Worm (Caenorhabditis elegans) whole organism, L3 larva: ENCODE data around the gene rde-11.

Source experiments
- R02D3.7 ChIP-seq: fragments of 150-350 bp; optimal IDR thresholded peaks from 2 replicates; lab custom pipeline; 2014; ENCODE audit warnings: missing biosample characterization, missing genetic modification characterization
- ZK546.5 ChIP-seq: sonication (generic microtip); optimal IDR thresholded peaks from 2 replicates; lab custom pipeline; 2017; ENCODE audit warnings: missing biosample characterization, missing genetic modification characterization
- aly-2 ChIP-seq: fragments of 150-350 bp; optimal IDR thresholded peaks from 2 replicates; lab custom pipeline; 2014; ENCODE audit warnings: missing biosample characterization, missing genetic modification characterization
- ama-1 ChIP-seq: fragments of 150-350 bp; optimal IDR thresholded peaks from 2 replicates; lab custom pipeline; 2018
- ceh-16 ChIP-seq: sonication (generic microtip); optimal IDR thresholded peaks from 2 replicates; lab custom pipeline; 2017; ENCODE audit warnings: missing biosample characterization, missing genetic modification characterization
- ceh-28 ChIP-seq: fragments of 150-350 bp; optimal IDR thresholded peaks from 2 replicates; lab custom pipeline; 2014; ENCODE audit warnings: missing biosample characterization, missing genetic modification reagents, missing genetic modification characterization
- daf-12 ChIP-seq: fragments of 150-350 bp; optimal IDR thresholded peaks from 2 replicates; lab custom pipeline; 2014; ENCODE audit warnings: missing biosample characterization, missing genetic modification reagents, missing genetic modification characterization
- egl-27 ChIP-seq: sonication (generic microtip); optimal IDR thresholded peaks from 4 replicates; lab custom pipeline; 2017; ENCODE audit warnings: missing biosample characterization, missing genetic modification reagents, missing genetic modification characterization
- egl-5 ChIP-seq: fragments of 150-350 bp; optimal IDR thresholded peaks from 2 replicates; lab custom pipeline; 2017; ENCODE audit warnings: missing biosample characterization, missing genetic modification reagents, missing genetic modification characterization, inconsistent platforms
- elt-1 ChIP-seq: fragments of 150-350 bp; optimal IDR thresholded peaks from 2 replicates; lab custom pipeline; 2014; ENCODE audit warnings: missing biosample characterization, missing genetic modification characterization
- elt-2 ChIP-seq: sonication (generic microtip); optimal IDR thresholded peaks from 2 replicates; lab custom pipeline; 2016; ENCODE audit warnings: missing genetic modification reagents, mild to moderate bottlenecking, missing genetic modification characterization, missing compliant biosample characterization
- elt-3 ChIP-seq, 3 experiments: fragments of 150-350 bp in 1 of 3; sonication (generic microtip) in 2 of 3; optimal IDR thresholded peaks; 2 replicates in 2 of 3; 4 replicates in 1 of 3; lab custom pipeline; 2014 to 2017; ENCODE audit warnings: missing biosample characterization in 3 of 3, missing genetic modification characterization in 3 of 3
- fkh-2 ChIP-seq: fragments of 150-350 bp; optimal IDR thresholded peaks from 2 replicates; lab custom pipeline; 2014; ENCODE audit warnings: missing biosample characterization, missing genetic modification reagents, missing genetic modification characterization
- fos-1 ChIP-seq: fragments of 150-350 bp; optimal IDR thresholded peaks from 2 replicates; lab custom pipeline; 2014; ENCODE audit warnings: missing biosample characterization, missing genetic modification characterization
- hmg-11 ChIP-seq: sonication (generic microtip); optimal IDR thresholded peaks from 2 replicates; lab custom pipeline; 2016; ENCODE audit warnings: missing genetic modification characterization, missing compliant biosample characterization
- jun-1 ChIP-seq: fragments of 150-350 bp; optimal IDR thresholded peaks from 2 replicates; lab custom pipeline; 2014; ENCODE audit warnings: missing biosample characterization, missing genetic modification reagents, missing genetic modification characterization
- mdl-1 ChIP-seq: fragments of 150-350 bp; optimal IDR thresholded peaks from 2 replicates; lab custom pipeline; 2014; ENCODE audit warnings: missing biosample characterization, missing genetic modification characterization
- mml-1 ChIP-seq: fragments of 150-350 bp; sonication (generic microtip); optimal IDR thresholded peaks from 3 replicates; lab custom pipeline; 2014; ENCODE audit warnings: missing biosample characterization, missing genetic modification characterization
- nhr-11 ChIP-seq: fragments of 150-350 bp; optimal IDR thresholded peaks from 2 replicates; lab custom pipeline; 2014; ENCODE audit warnings: missing biosample characterization, missing genetic modification characterization
- nhr-12 ChIP-seq: fragments of 150-350 bp; optimal IDR thresholded peaks from 2 replicates; lab custom pipeline; 2014; ENCODE audit warnings: missing biosample characterization, missing genetic modification characterization
- nhr-23 ChIP-seq: fragments of 150-350 bp; optimal IDR thresholded peaks from 2 replicates; lab custom pipeline; 2014; ENCODE audit warnings: missing biosample characterization, missing genetic modification reagents, missing genetic modification characterization
- nhr-25 ChIP-seq: sonication (generic microtip); optimal IDR thresholded peaks from 2 replicates; lab custom pipeline; 2017; ENCODE audit warnings: missing biosample characterization, missing genetic modification characterization
- nhr-28 ChIP-seq: fragments of 150-350 bp; optimal IDR thresholded peaks from 2 replicates; lab custom pipeline; 2014; ENCODE audit warnings: missing biosample characterization, missing genetic modification characterization
- nhr-43 ChIP-seq: sonication (generic microtip); optimal IDR thresholded peaks from 2 replicates; lab custom pipeline; 2016; ENCODE audit warnings: mild to moderate bottlenecking, missing genetic modification characterization, missing compliant biosample characterization; ENCODE audit not compliant: poor library complexity, severe bottlenecking
- nhr-67 ChIP-seq: fragments of 150-350 bp; optimal IDR thresholded peaks from 2 replicates; lab custom pipeline; 2014; ENCODE audit warnings: missing biosample characterization, missing genetic modification characterization
- nhr-77 ChIP-seq: fragments of 150-350 bp; optimal IDR thresholded peaks from 2 replicates; lab custom pipeline; 2014; ENCODE audit warnings: missing biosample characterization, missing genetic modification characterization
- pqm-1 ChIP-seq: fragments of 150-350 bp; optimal IDR thresholded peaks from 2 replicates; lab custom pipeline; 2017; ENCODE audit warnings: missing biosample characterization, missing genetic modification characterization, inconsistent platforms
- sea-2 ChIP-seq: fragments of 150-350 bp; sonication (generic microtip); optimal IDR thresholded peaks from 4 replicates; lab custom pipeline; 2014; ENCODE audit warnings: missing biosample characterization, missing genetic modification reagents, missing genetic modification characterization
- skn-1 ChIP-seq: fragments of 150-350 bp; optimal IDR thresholded peaks from 2 replicates; lab custom pipeline; 2014; ENCODE audit warnings: missing biosample characterization, missing genetic modification characterization
- snpc-4 ChIP-seq: fragments of 150-350 bp; optimal IDR thresholded peaks from 2 replicates; lab custom pipeline; 2014; ENCODE audit warnings: missing biosample characterization, missing genetic modification characterization
- tbx-2 ChIP-seq: sonication (generic microtip); optimal IDR thresholded peaks from 2 replicates; lab custom pipeline; 2016; ENCODE audit warnings: mild to moderate bottlenecking, missing genetic modification characterization, missing compliant biosample characterization
- unc-39 ChIP-seq: sonication (generic microtip); optimal IDR thresholded peaks from 4 replicates; lab custom pipeline; 2017; ENCODE audit warnings: missing biosample characterization, missing genetic modification characterization
- zag-1 ChIP-seq: fragments of 150-350 bp; optimal IDR thresholded peaks from 2 replicates; lab custom pipeline; 2014; ENCODE audit warnings: missing biosample characterization, missing genetic modification characterization
- ztf-11 ChIP-seq: fragments of 150-350 bp; optimal IDR thresholded peaks from 2 replicates; lab custom pipeline; 2014; ENCODE audit warnings: missing biosample characterization, missing genetic modification characterization
- ztf-4 ChIP-seq: fragments of 150-350 bp; optimal IDR thresholded peaks from 2 replicates; lab custom pipeline; 2014; ENCODE audit warnings: missing biosample characterization, missing genetic modification characterization

rde-11 gene

DNA sequence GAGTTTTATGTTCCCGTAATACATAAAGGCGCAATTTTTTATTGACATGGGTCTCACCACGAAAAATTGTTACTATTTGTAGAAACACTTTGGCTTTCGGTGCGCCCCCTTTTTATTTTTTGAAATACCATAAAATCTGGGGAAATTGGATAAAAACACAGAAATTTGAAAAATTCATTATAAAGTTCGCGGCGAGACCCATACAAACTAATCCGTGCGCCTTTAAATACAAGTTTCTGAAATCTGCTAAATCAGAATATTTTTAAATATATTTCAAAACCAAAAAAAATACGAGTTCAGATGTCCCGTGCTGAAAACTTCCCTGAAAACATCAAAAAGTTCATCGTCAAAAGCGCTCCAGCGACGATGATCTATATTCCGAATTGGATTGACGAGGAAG, 2.4 kb downstream of the rde-11 start, which contains the start of gene B0564.2:
Gene B0564.2 (plus strand): TSS at position 301 of the 400 bp plus-strand sequence.
- TF ChIP-seq nhr-12 (no peak), fos-1 (no peak), nhr-67 (tag; lab: Kevin White, UChicago) (no peak), elt-2 (tag; lab: Kevin White, UChicago) (no peak), ama-1 (lab: Kevin White, UChicago) (no peak), fkh-2 (tag; lab: Kevin White, UChicago) (no peak), ceh-16 (tag; lab: Kevin White, UChicago) (no peak), egl-27 (tag; lab: Kevin White, UChicago) (no peak), R02D3.7 (tag; lab: Kevin White, UChicago) (no peak), nhr-11 (tag; lab: Kevin White, UChicago) (no peak), nhr-25 (tag; lab: Kevin White, UChicago) (no peak), ztf-11 (tag; lab: Kevin White, UChicago) (no peak)
- TF ChIP-seq, all 47 proteins: peak for 0

DNA sequence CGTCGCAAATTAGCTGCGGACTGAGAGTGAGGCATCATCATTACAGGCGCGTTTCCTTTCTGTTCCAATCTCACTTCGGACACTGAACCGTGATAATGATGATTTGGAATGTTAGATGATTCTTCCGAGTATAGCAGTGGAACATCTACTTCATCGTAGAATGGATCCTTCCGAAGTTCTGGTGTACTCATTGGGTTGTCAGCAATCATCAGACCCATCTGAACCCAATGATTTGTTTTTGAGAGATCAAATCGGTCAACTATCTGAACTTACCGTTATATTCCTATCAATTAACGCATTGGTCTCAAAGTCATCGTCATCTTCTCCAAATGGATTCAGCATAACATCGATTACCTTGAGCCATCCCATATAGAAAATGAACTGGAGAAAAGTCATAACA, 3.4 kb downstream of the rde-11 start:
- TF ChIP-seq pqm-1 (tag; lab: Kevin White, UChicago) (no peak), daf-12 (tag; lab: Kevin White, UChicago) (no peak), skn-1 (tag; lab: Kevin White, UChicago) (no peak), mml-1 (tag; lab: Kevin White, UChicago) (no peak), snpc-4 (tag; lab: Kevin White, UChicago) (no peak), nhr-12 (no peak)
- TF ChIP-seq, all 47 proteins: peak for 0

DNA sequence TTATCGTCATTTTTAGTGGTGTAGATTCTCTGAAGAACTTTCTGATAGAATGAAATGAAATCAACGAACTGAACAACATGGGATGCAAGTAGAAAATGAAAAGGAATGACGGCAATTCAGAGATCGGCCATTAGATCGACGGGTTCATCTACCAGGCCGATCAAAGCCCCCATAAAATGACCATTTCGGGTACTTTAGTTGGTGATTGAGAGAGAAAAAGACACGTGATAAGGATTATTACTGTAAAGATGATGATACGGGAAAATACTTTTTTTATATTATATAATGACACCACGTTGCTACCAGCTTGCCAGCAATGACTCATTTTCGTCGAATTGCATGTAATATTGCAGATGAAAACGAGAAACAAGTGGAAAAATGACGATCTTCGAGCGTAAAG, 4.8 kb downstream of the rde-11 start, which contains the start of gene best-1:
Gene best-1 (minus strand): TSS at position 29 of the 400 bp plus-strand sequence.
- TF ChIP-seq ZK546.5 (tag; lab: Kevin White, UChicago) (no peak), skn-1 (tag; lab: Kevin White, UChicago) (no peak), egl-5 (tag; lab: Kevin White, UChicago) (peak; percentile 57), nhr-23 (tag; lab: Kevin White, UChicago) (peak; percentile 1), mdl-1 (tag; lab: Kevin White, UChicago) (peak; percentile 14)

DNA sequence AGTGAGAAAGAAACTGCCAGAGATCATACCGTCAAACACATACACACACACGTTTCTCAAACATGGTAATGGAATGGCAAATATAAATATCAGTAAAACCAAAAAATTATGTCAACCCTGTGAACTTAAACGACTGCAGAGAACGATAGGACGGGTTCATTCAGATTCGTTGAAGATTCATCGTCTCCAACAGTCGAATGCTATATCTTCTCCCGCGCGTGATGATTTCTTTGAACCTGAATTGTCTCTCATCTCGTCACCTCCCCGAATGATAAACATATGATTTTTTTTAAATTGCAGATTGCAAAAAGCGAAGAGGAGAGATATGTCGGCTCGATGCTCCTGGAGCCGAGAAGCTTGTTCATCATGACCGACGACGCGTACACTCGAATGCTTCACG, 5.9 kb downstream of the rde-11 start:
- TF ChIP-seq mdl-1 (tag; lab: Kevin White, UChicago) (no peak), nhr-25 (tag; lab: Kevin White, UChicago) (peak; percentile 6)

DNA sequence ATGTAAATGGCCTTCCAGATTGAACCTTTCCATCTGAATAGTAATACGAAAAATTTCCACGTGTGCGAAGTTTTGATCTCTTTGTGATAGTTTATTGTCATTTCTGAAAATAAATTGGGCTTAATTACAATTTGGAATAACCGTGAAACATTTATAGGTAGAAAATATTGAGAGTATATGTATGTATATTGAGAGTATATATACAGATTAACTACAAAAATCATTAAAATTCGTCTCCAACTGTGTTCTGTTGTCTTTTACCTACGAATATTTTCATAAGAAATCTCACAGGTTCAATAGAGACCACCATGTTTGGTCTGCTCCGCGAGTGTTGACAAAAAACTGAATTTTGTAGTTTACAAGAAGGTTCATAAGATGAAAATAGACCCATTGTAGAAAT, 8.0 kb downstream of the rde-11 start, which contains the start of gene best-2:
Gene best-2 (minus strand): TSS at position 101 of the 400 bp plus-strand sequence.
- TF ChIP-seq fkh-2 (tag; lab: Kevin White, UChicago), result no peak
- no peak for TF ChIP-seq hmg-11 (tag; lab: Kevin White, UChicago)
- TF ChIP-seq fos-1, result no peak
- TF ChIP-seq egl-27 (tag; lab: Kevin White, UChicago), result no peak
- no peak for TF ChIP-seq jun-1 (tag; lab: Kevin White, UChicago)
- no peak for TF ChIP-seq tbx-2 (tag; lab: Kevin White, UChicago)
- no peak for TF ChIP-seq daf-12 (tag; lab: Kevin White, UChicago)
- TF ChIP-seq nhr-43, result no peak
- TF ChIP-seq nhr-77 (tag; lab: Kevin White, UChicago), result no peak
- TF ChIP-seq ceh-28 (tag; lab: Kevin White, UChicago), result no peak
- TF ChIP-seq egl-5 (tag; lab: Kevin White, UChicago), result no peak
- no peak for TF ChIP-seq sea-2 (GFP tag; lab: Kevin White, UChicago)
- no peak for TF ChIP-seq unc-39
- no peak for TF ChIP-seq ztf-4
- no peak for TF ChIP-seq zag-1 (tag; lab: Kevin White, UChicago)
- no peak for TF ChIP-seq mml-1 (tag; lab: Kevin White, UChicago)

DNA sequence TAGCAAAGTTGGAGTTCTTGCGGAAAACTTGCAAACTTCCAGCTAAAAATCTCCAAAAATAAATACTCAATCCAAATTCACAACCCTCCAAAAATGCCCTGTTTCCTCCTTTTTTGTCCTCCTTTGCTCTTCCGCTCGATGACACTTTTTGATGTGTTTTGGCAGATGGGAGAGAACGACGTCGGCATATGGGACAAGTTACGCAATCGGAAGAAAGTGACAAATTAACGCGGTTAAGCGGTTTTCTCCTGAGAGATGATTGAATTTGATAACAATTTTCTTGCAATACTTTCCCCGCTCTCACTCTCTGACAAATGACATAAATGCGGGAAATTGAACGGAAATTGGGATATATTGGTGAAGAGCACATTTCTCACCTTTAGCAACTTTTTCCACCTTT, 11.7 kb downstream of the rde-11 start:
- TF ChIP-seq nhr-67 (tag; lab: Kevin White, UChicago) (no peak), nhr-25 (tag; lab: Kevin White, UChicago) (no peak), elt-3 (tag; optimal IDR thresholded peaks at IDR 0.05; lab: Kevin White, UChicago) (no peak), fkh-2 (tag; lab: Kevin White, UChicago) (no peak), ZK546.5 (tag; lab: Kevin White, UChicago) (no peak), nhr-11 (tag; lab: Kevin White, UChicago) (no peak), nhr-28 (tag; lab: Kevin White, UChicago) (no peak), aly-2 (no peak), sea-2 (GFP tag; lab: Kevin White, UChicago) (no peak), elt-1 (tag; lab: Kevin White, UChicago) (no peak), hmg-11 (tag; lab: Kevin White, UChicago) (no peak)
